Fruit fly (Drosophila melanogaster) whole organism, prepupa: Measurements from ENCODE around the gene RpS28a.

Experiments used
- Blimp-1 ChIP-seq: fragments of 200-800 bp; sonication (Bioruptor generic); optimal IDR thresholded peaks from 3 replicates; lab custom pipeline; 2017; ENCODE audit warnings: missing biosample characterization, missing genetic modification characterization, mild to moderate bottlenecking, moderate library complexity, missing genetic modification reagents
- CG10669 ChIP-seq: fragments of 200-800 bp; sonication (Bioruptor generic); optimal IDR thresholded peaks from 3 replicates; lab custom pipeline; 2018; ENCODE audit warnings: missing biosample characterization, mild to moderate bottlenecking, missing genetic modification characterization, moderate library complexity
- CG11902 ChIP-seq: fragments of 200-800 bp; sonication (Bioruptor generic); optimal IDR thresholded peaks from 3 replicates; lab custom pipeline; 2016; ENCODE audit warnings: missing biosample characterization, missing genetic modification characterization
- CG15336 ChIP-seq: fragments of 200-800 bp; sonication (Bioruptor generic); IDR thresholded peaks from 2 replicates; pipeline ENCODE4 v1.3.6; 2022; ENCODE audit warnings: missing biosample characterization, missing genetic modification characterization
- CG1621 ChIP-seq: fragments of 200-800 bp; sonication (Bioruptor generic); optimal IDR thresholded peaks from 3 replicates; lab custom pipeline; 2018; ENCODE audit warnings: missing biosample characterization, mild to moderate bottlenecking, missing genetic modification characterization
- CG16779 ChIP-seq: fragments of 200-800 bp; sonication (Bioruptor generic); optimal IDR thresholded peaks from 3 replicates; lab custom pipeline; 2017; ENCODE audit warnings: missing biosample characterization, mild to moderate bottlenecking, missing genetic modification characterization
- CG3032 ChIP-seq: fragments of 200-800 bp; optimal IDR thresholded peaks from 2 replicates; lab custom pipeline; 2019; ENCODE audit warnings: missing biosample characterization, mild to moderate bottlenecking, missing genetic modification characterization, moderate library complexity
- CG32006 ChIP-seq: fragments of 200-800 bp; sonication (Bioruptor generic); optimal IDR thresholded peaks from 3 replicates; lab custom pipeline; 2017; ENCODE audit warnings: missing biosample characterization, mild to moderate bottlenecking, missing genetic modification characterization
- CG4318 ChIP-seq: fragments of 200-800 bp; sonication (Bioruptor generic); optimal IDR thresholded peaks from 3 replicates; lab custom pipeline; 2017; ENCODE audit warnings: missing biosample characterization, mild to moderate bottlenecking, missing genetic modification characterization
- CG6163 ChIP-seq: fragments of 200-800 bp; sonication (Bioruptor generic); IDR thresholded peaks from 3 replicates; pipeline ENCODE4 v1.3.6; 2022; ENCODE audit warnings: missing biosample characterization, missing genetic modification characterization
- CG6808 ChIP-seq: fragments of 200-800 bp; sonication (Bioruptor generic); optimal IDR thresholded peaks from 3 replicates; lab custom pipeline; 2017; ENCODE audit warnings: missing biosample characterization, missing genetic modification characterization, mild to moderate bottlenecking, moderate library complexity, missing genetic modification reagents
- CG6854 ChIP-seq: fragments of 200-800 bp; sonication (Bioruptor generic); optimal IDR thresholded peaks from 2 replicates; lab custom pipeline; 2017; ENCODE audit warnings: missing biosample characterization, mild to moderate bottlenecking, missing genetic modification characterization
- CG9139 ChIP-seq: fragments of 200-800 bp; sonication (Bioruptor generic); optimal IDR thresholded peaks from 3 replicates; lab custom pipeline; 2017; ENCODE audit warnings: missing biosample characterization, mild to moderate bottlenecking, missing genetic modification characterization
- Ets21C ChIP-seq: fragments of 200-800 bp; sonication (Bioruptor generic); optimal IDR thresholded peaks from 3 replicates; lab custom pipeline; 2016; ENCODE audit warnings: missing biosample characterization, missing genetic modification characterization
- Gug ChIP-seq: fragments of 200-800 bp; sonication (Bioruptor generic); IDR thresholded peaks from 2 replicates; pipeline ENCODE4 v1.3.6; 2022; ENCODE audit warnings: missing biosample characterization, missing genetic modification characterization
- Lpt ChIP-seq: fragments of 200-800 bp; sonication (Bioruptor generic); optimal IDR thresholded peaks from 3 replicates; lab custom pipeline; 2016; ENCODE audit warnings: missing biosample characterization, missing genetic modification characterization
- OdsH ChIP-seq: fragments of 200-800 bp; sonication (Bioruptor generic); optimal IDR thresholded peaks from 3 replicates; lab custom pipeline; 2016; ENCODE audit warnings: missing biosample characterization, missing genetic modification characterization
- Smox ChIP-seq: fragments of 200-800 bp; sonication (Bioruptor generic); optimal IDR thresholded peaks from 3 replicates; lab custom pipeline; 2016; ENCODE audit warnings: missing biosample characterization, missing genetic modification characterization
- Sox102F ChIP-seq: fragments of 200-800 bp; sonication (Bioruptor generic); optimal IDR thresholded peaks from 2 replicates; lab custom pipeline; 2016; ENCODE audit warnings: missing biosample characterization, mild to moderate bottlenecking, missing genetic modification characterization
- Sox14 ChIP-seq: fragments of 200-800 bp; sonication (Bioruptor generic); optimal IDR thresholded peaks from 3 replicates; lab custom pipeline; 2016; ENCODE audit warnings: missing biosample characterization, missing genetic modification characterization
- acj6 ChIP-seq: fragments of 200-800 bp; sonication (Bioruptor generic); optimal IDR thresholded peaks from 3 replicates; lab custom pipeline; 2016; ENCODE audit warnings: missing biosample characterization, missing genetic modification characterization
- dac ChIP-seq: fragments of 200-800 bp; sonication (Bioruptor generic); optimal IDR thresholded peaks from 2 replicates; lab custom pipeline; 2017; ENCODE audit warnings: missing biosample characterization, mild to moderate bottlenecking, missing genetic modification characterization
- dsx ChIP-seq: fragments of 200-800 bp; optimal IDR thresholded peaks from 3 replicates; lab custom pipeline; 2019; ENCODE audit warnings: missing biosample characterization, mild to moderate bottlenecking, missing genetic modification characterization, moderate library complexity; ENCODE audit not compliant: poor library complexity, severe bottlenecking
- esn ChIP-seq: fragments of 200-800 bp; sonication (Bioruptor generic); optimal IDR thresholded peaks from 2 replicates; lab custom pipeline; 2016; ENCODE audit warnings: missing biosample characterization, mild to moderate bottlenecking, missing genetic modification characterization, moderate library complexity
- fd59A ChIP-seq: fragments of 200-800 bp; sonication (Bioruptor generic); optimal IDR thresholded peaks from 2 replicates; lab custom pipeline; 2017; ENCODE audit warnings: missing biosample characterization, mild to moderate bottlenecking, missing genetic modification characterization, missing genetic modification reagents
- fkh ChIP-seq: fragments of 200-800 bp; sonication (Bioruptor generic); optimal IDR thresholded peaks from 3 replicates; lab custom pipeline; 2017; ENCODE audit warnings: missing biosample characterization, mild to moderate bottlenecking, missing genetic modification characterization, moderate library complexity
- lz ChIP-seq: fragments of 200-800 bp; sonication (Bioruptor generic); optimal IDR thresholded peaks from 3 replicates; lab custom pipeline; 2016; ENCODE audit warnings: missing biosample characterization, missing genetic modification characterization
- net ChIP-seq: fragments of 200-800 bp; sonication (Bioruptor generic); optimal IDR thresholded peaks from 3 replicates; lab custom pipeline; 2016; ENCODE audit warnings: missing biosample characterization, missing genetic modification characterization
- salr ChIP-seq, 2 experiments: fragments of 200-800 bp; sonication (Bioruptor generic); optimal IDR thresholded peaks; 3 replicates each; lab custom pipeline; 2016 to 2018; ENCODE audit warnings: missing biosample characterization in 2 of 2, missing genetic modification characterization in 2 of 2, mild to moderate bottlenecking in 1 of 2
- ss ChIP-seq, 2 experiments: fragments of 200-800 bp; sonication (Bioruptor generic); optimal IDR thresholded peaks; 2 replicates in 1 of 2; 3 replicates in 1 of 2; lab custom pipeline; 2017 to 2018; ENCODE audit warnings: mild to moderate bottlenecking in 2 of 2, missing biosample characterization in 2 of 2, missing genetic modification characterization in 2 of 2, moderate library complexity in 1 of 2
- svp ChIP-seq: fragments of 200-800 bp; sonication (Bioruptor generic); peaks from one replicate; lab custom pipeline; 2016; ENCODE audit warnings: missing biosample characterization, missing genetic modification characterization
- vri ChIP-seq: fragments of 200-800 bp; sonication (Bioruptor generic); optimal IDR thresholded peaks from 3 replicates; lab custom pipeline; 2016; ENCODE audit warnings: missing biosample characterization, mild to moderate bottlenecking, missing genetic modification characterization

RpS28a gene

DNA sequence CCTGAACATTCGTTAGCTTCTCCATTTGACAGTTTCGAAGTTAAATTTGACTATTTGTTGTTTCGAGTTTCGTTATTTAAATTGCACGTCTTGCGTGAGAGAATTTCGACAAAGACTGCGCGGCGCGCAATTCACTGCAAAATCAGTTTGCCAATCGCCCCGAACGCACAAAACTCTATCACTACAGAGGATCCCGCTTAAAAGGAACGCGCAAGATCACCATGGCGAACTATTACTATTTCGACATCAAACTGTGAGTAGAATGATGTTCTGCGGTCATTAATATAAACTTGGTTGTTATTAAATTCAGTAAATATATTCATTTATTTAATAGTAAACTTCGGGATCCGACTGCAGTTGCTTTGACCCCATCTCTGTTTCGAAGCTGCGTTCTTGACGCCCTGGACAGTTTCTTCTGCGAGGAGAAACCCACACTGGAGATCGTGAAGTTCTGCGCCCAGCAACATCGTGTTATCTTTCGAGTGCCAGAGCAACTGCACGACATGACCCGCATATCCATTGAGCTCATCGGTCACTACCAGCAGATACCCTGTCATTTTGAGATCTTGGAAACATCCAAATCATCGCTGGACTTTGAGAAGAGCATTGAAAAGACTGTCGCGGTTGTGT is 33.6 kb upstream of the RpS28a start, which contains the start of the genes Rpp14b and spn-A (continued):
- TF ChIP-seq CG6808 (GFP tag; lab: Kevin White, UChicago) (no peak), CG6163 (GFP tag; lab: Robert Waterston, UW) (no peak), CG3032 (tag; lab: Kevin White, UChicago) (no peak), CG32006 (GFP tag; lab: Kevin White, UChicago) (peak; percentile 44), fkh (GFP tag; lab: Kevin White, UChicago) (no peak), Smox (GFP tag; lab: Kevin White, UChicago) (no peak), CG15336 (peak; percentile 24; the same call in 1 of the 2 replicates), dac (GFP tag; lab: Kevin White, UChicago) (no peak), dsx (peak; percentile 8), CG10669 (GFP tag; lab: Kevin White, UChicago) (no peak), CG9139 (GFP tag; lab: Kevin White, UChicago) (no peak), esn (GFP tag; lab: Kevin White, UChicago) (peak; percentile 39), net (GFP tag; lab: Kevin White, UChicago) (peak; percentile 3), ss (GFP tag; optimal IDR thresholded peaks at IDR 0.05; lab: Kevin White, UChicago) (peak in 1 of 2 experiments; percentile 12)

dm6 chr3R:30052455-30053046 is 30.1 kb upstream of the RpS28a start, which contains the start of gene Jasper:
TSS of gene Jasper (plus strand) at chr3R:30052514.
- TF ChIP-seq CG15336 (peak; percentile 15; the same call in 1 of the 2 replicates), dsx (peak; percentile 28), Gug (no peak), CG4318 (GFP tag; lab: Kevin White, UChicago) (no peak), fkh (GFP tag; lab: Kevin White, UChicago) (peak; percentile 7), Sox14 (GFP tag; lab: Kevin White, UChicago) (peak; percentile 29), lz (GFP tag; lab: Kevin White, UChicago) (no peak), CG1621 (tag; lab: Kevin White, UChicago) (peak; percentile 33), esn (GFP tag; lab: Kevin White, UChicago) (no peak), CG3032 (tag; lab: Kevin White, UChicago) (peak; percentile 14), fd59A (GFP tag; lab: Kevin White, UChicago) (no peak), CG6854 (peak; percentile 5)

- no peak for TF ChIP-seq salr (GFP tag; optimal IDR thresholded peaks at IDR 0.05; lab: Kevin White, UChicago)
- TF ChIP-seq Lpt (GFP tag; lab: Kevin White, UChicago) = no peak
- no peak for TF ChIP-seq acj6
- no peak for TF ChIP-seq vri (GFP tag; lab: Kevin White, UChicago)
- TF ChIP-seq Ets21C (GFP tag; lab: Kevin White, UChicago) = no peak
- TF ChIP-seq CG16779 (tag; lab: Kevin White, UChicago) = no peak
- TF ChIP-seq CG11902 = no peak
- no peak for TF ChIP-seq Blimp-1 (GFP tag; lab: Kevin White, UChicago)
Observed at dm6 chr3R:30051933-30052332, 29.5 kb upstream of the RpS28a start, which contains the start of gene CG15528. TSS of gene CG15528 (minus strand) at chr3R:30052112.

DNA sequence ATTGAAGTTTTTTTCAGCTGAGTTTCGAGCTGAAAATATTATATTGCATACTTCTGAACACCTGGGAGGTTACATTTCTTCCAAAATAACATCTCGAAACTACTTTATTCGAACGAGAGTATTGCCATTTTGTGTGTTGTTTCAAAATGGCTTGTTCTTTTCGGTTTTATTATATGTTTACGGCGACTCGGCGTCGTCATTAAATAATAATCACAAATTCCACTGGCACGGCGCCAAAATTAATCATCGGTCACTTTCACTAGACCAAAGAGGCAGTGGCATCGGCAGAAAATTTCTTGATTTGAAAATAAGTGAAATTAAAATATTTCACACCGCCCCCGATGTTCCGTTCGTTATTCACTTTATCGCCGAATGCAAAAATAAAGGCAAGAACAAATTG is 28.0 kb upstream of the RpS28a start:
- TF ChIP-seq Sox102F (GFP tag; lab: Kevin White, UChicago) = no peak
- TF ChIP-seq Smox (GFP tag; lab: Kevin White, UChicago) = no peak
- no peak for TF ChIP-seq OdsH
- peak; percentile 66 for TF ChIP-seq svp (GFP tag; lab: Kevin White, UChicago)
